Worm (Caenorhabditis elegans): ENCODE measurements around the gene ZK971.1.

- no peak for TF ChIP-seq ref-1 (GFP tag; conservative IDR thresholded peaks at IDR 0.05)
- no peak for TF ChIP-seq T22C8.4 (GFP tag; IDR thresholded peaks at IDR 0.05)
- TF ChIP-seq flt-1 (GFP tag; IDR thresholded peaks at IDR 0.05), result no peak
- no peak for TF ChIP-seq cog-1 (tag; optimal IDR thresholded peaks at IDR 0.05)
- TF ChIP-seq ztf-23 (GFP tag; IDR thresholded peaks at IDR 0.05), result no peak
- no peak for TF ChIP-seq klf-2 (GFP tag; conservative IDR thresholded peaks at IDR 0.05)
- no peak for TF ChIP-seq tab-1 (GFP tag; IDR thresholded peaks at IDR 0.05)
Measured at ce11 chrII:10315252-10315651, 35.8 kb upstream of the ZK971.1 start, which contains the start of gene idpp-8.

Measured in whole organism, midembryonic.